Worm (Caenorhabditis elegans) whole organism, L1 larva: Measurements from ENCODE around the gene C05E4.15.

Source experiments
- aly-2 ChIP-seq: fragments of 150-350 bp; optimal IDR thresholded peaks from 2 replicates; lab custom pipeline; 2014; ENCODE audit warnings: missing biosample characterization, missing genetic modification characterization
- fkh-10 ChIP-seq: sonication (generic microtip); optimal IDR thresholded peaks from 2 replicates; lab custom pipeline; 2017; ENCODE audit warnings: missing biosample characterization, missing genetic modification reagents, missing genetic modification characterization
- mdl-1 ChIP-seq, 2 experiments: fragments of 150-350 bp; optimal IDR thresholded peaks; 2 replicates each; lab custom pipeline; 2014 to 2017; ENCODE audit warnings: missing biosample characterization in 2 of 2, missing genetic modification characterization in 2 of 2, inconsistent platforms in 1 of 2

- TF ChIP-seq aly-2 (tag; lab: Kevin White, UChicago) = no peak
- no peak for TF ChIP-seq fkh-10
- TF ChIP-seq mdl-1 (tag; optimal IDR thresholded peaks at IDR 0.05; lab: Kevin White, UChicago) = no peak
These were observed 33.0 kb upstream of the C05E4.15 start for ce11 chrV:794092-794491.
